Worm (Caenorhabditis elegans) whole organism, late embryonic: ENCODE results near the gene wdr-5.1.

Source experiments
- F13H6.1 ChIP-seq: sonication (generic microtip); optimal IDR thresholded peaks from 2 replicates; lab custom pipeline; 2016; ENCODE audit warnings: missing genetic modification characterization, missing compliant biosample characterization
- K09A11.1 ChIP-seq: sonication (generic microtip); optimal IDR thresholded peaks from 2 replicates; lab custom pipeline; 2017; ENCODE audit warnings: antibody characterized with exemption, mild to moderate bottlenecking, missing genetic modification characterization, missing compliant biosample characterization; ENCODE audit not compliant: insufficient read depth
- Y22D7AL.16 ChIP-seq: sonication (generic microtip); optimal IDR thresholded peaks from 2 replicates; lab custom pipeline; 2016; ENCODE audit warnings: missing genetic modification characterization, missing compliant biosample characterization
- ahr-1 ChIP-seq: sonication (generic microtip); optimal IDR thresholded peaks from 2 replicates; lab custom pipeline; 2016; ENCODE audit warnings: missing genetic modification characterization, missing compliant biosample characterization
- ceh-14 ChIP-seq: sonication (generic microtip); optimal IDR thresholded peaks from 2 replicates; lab custom pipeline; 2016; ENCODE audit warnings: missing genotype, missing genetic modification characterization, missing compliant biosample characterization
- ceh-18 ChIP-seq: sonication (generic microtip); optimal IDR thresholded peaks from 2 replicates; lab custom pipeline; 2016; ENCODE audit warnings: missing genetic modification characterization, missing compliant biosample characterization
- ceh-19 ChIP-seq: fragments of 200-800 bp; sonication (Bioruptor generic); optimal IDR thresholded peaks from 2 replicates; lab custom pipeline; 2018; ENCODE audit warnings: mild to moderate bottlenecking, missing genetic modification characterization, missing compliant biosample characterization
- ceh-2 ChIP-seq: sonication (generic microtip); optimal IDR thresholded peaks from 2 replicates; lab custom pipeline; 2016; ENCODE audit warnings: missing genotype, missing genetic modification characterization, missing compliant biosample characterization
- ceh-22 ChIP-seq: sonication (generic microtip); optimal IDR thresholded peaks from 2 replicates; lab custom pipeline; 2017; ENCODE audit warnings: missing biosample characterization, missing genetic modification characterization
- ceh-31 ChIP-seq: sonication (generic microtip); optimal IDR thresholded peaks from 2 replicates; lab custom pipeline; 2016; ENCODE audit warnings: missing genetic modification characterization, missing compliant biosample characterization
- ceh-34 ChIP-seq: sonication (generic microtip); optimal IDR thresholded peaks from 2 replicates; lab custom pipeline; 2016; ENCODE audit warnings: mild to moderate bottlenecking, missing genetic modification characterization, missing compliant biosample characterization
- ceh-9 ChIP-seq: sonication (generic microtip); optimal IDR thresholded peaks from 2 replicates; lab custom pipeline; 2016; ENCODE audit warnings: mild to moderate bottlenecking, missing genetic modification characterization, inconsistent platforms, missing compliant biosample characterization
- che-1 ChIP-seq: sonication (generic microtip); optimal IDR thresholded peaks from 2 replicates; lab custom pipeline; 2016; ENCODE audit warnings: mild to moderate bottlenecking, missing genetic modification characterization, missing compliant biosample characterization
- dmd-4 ChIP-seq: sonication (generic microtip); optimal IDR thresholded peaks from 2 replicates; lab custom pipeline; 2016; ENCODE audit warnings: borderline replicate concordance, missing genetic modification characterization, missing compliant biosample characterization
- elt-2 ChIP-seq: sonication (generic microtip); optimal IDR thresholded peaks from 2 replicates; lab custom pipeline; 2016; ENCODE audit warnings: missing genetic modification reagents, missing genetic modification characterization, missing compliant biosample characterization
- ets-4 ChIP-seq: sonication (generic microtip); optimal IDR thresholded peaks from 2 replicates; lab custom pipeline; 2016; ENCODE audit warnings: missing genetic modification characterization, missing compliant biosample characterization
- eyg-1 ChIP-seq: sonication (generic microtip); optimal IDR thresholded peaks from 2 replicates; lab custom pipeline; 2016; ENCODE audit warnings: missing genotype, missing genetic modification characterization, missing compliant biosample characterization
- fkh-6 ChIP-seq: sonication (generic microtip); optimal IDR thresholded peaks from 2 replicates; lab custom pipeline; 2016; ENCODE audit warnings: missing genetic modification characterization, missing compliant biosample characterization
- hlh-30 ChIP-seq: sonication (generic microtip); optimal IDR thresholded peaks from 2 replicates; lab custom pipeline; 2017; ENCODE audit warnings: antibody characterized with exemption, missing genetic modification characterization, missing compliant biosample characterization; ENCODE audit not compliant: insufficient read depth
- hlh-8 ChIP-seq: sonication (generic microtip); optimal IDR thresholded peaks from 2 replicates; lab custom pipeline; 2016; ENCODE audit warnings: missing genotype, missing genetic modification characterization, missing compliant biosample characterization
- lin-11 ChIP-seq: fragments of 200-800 bp; sonication (Bioruptor generic); optimal IDR thresholded peaks from 2 replicates; lab custom pipeline; 2018; ENCODE audit warnings: mild to moderate bottlenecking, missing genetic modification characterization, missing compliant biosample characterization
- madf-2 ChIP-seq: sonication (generic microtip); optimal IDR thresholded peaks from 2 replicates; lab custom pipeline; 2017; ENCODE audit warnings: missing genetic modification characterization, missing compliant biosample characterization
- nfya-1 ChIP-seq: sonication (generic microtip); optimal IDR thresholded peaks from 2 replicates; lab custom pipeline; 2017; ENCODE audit warnings: missing genetic modification characterization, mild to moderate bottlenecking, missing compliant biosample characterization, antibody characterized with exemption, moderate library complexity
- nhr-11 ChIP-seq: fragments of 150-350 bp; optimal IDR thresholded peaks from 2 replicates; lab custom pipeline; 2014; ENCODE audit warnings: missing biosample characterization, missing genetic modification characterization
- npax-4 ChIP-seq: sonication (generic microtip); optimal IDR thresholded peaks from 2 replicates; lab custom pipeline; 2016; ENCODE audit warnings: missing genetic modification characterization, missing compliant biosample characterization
- odd-2 ChIP-seq: sonication (generic microtip); optimal IDR thresholded peaks from 2 replicates; lab custom pipeline; 2017; ENCODE audit warnings: antibody characterized with exemption, mild to moderate bottlenecking, missing genetic modification characterization, missing compliant biosample characterization
- pax-1 ChIP-seq: fragments of 150-350 bp; optimal IDR thresholded peaks from 2 replicates; lab custom pipeline; 2014; ENCODE audit warnings: missing biosample characterization, missing genetic modification characterization
- pha-2 ChIP-seq: sonication (generic microtip); optimal IDR thresholded peaks from 2 replicates; lab custom pipeline; 2017; ENCODE audit warnings: mild to moderate bottlenecking, missing genetic modification characterization, missing compliant biosample characterization
- pros-1 ChIP-seq: fragments of 150-350 bp; optimal IDR thresholded peaks from 2 replicates; lab custom pipeline; 2014; ENCODE audit warnings: missing biosample characterization, missing genetic modification reagents, missing genetic modification characterization
- sdc-2 ChIP-seq: sonication (generic microtip); optimal IDR thresholded peaks from 2 replicates; lab custom pipeline; 2016; ENCODE audit warnings: missing genotype, missing genetic modification characterization, missing compliant biosample characterization
- sox-4 ChIP-seq: sonication (generic microtip); optimal IDR thresholded peaks from 2 replicates; lab custom pipeline; 2017; ENCODE audit warnings: mild to moderate bottlenecking, missing genetic modification characterization, inconsistent platforms, missing compliant biosample characterization
- tbx-7 ChIP-seq: sonication (generic microtip); optimal IDR thresholded peaks from 2 replicates; lab custom pipeline; 2016; ENCODE audit warnings: missing genotype, missing genetic modification characterization, missing compliant biosample characterization
- ttx-3 ChIP-seq: sonication (generic microtip); optimal IDR thresholded peaks from 2 replicates; lab custom pipeline; 2016; ENCODE audit warnings: missing genetic modification reagents, missing genetic modification characterization, missing compliant biosample characterization
- unc-42 ChIP-seq: sonication (generic microtip); optimal IDR thresholded peaks from 2 replicates; lab custom pipeline; 2016; ENCODE audit warnings: missing genotype, missing genetic modification characterization, missing compliant biosample characterization

wdr-5.1 gene

ce11 chrIII:3729520-3729919 is 24.4 kb downstream of the wdr-5.1 start, which contains the start of gene F34D10.9:
TSS of gene F34D10.9 (minus strand) at chrIII:3729620.
- no peak for TF ChIP-seq hlh-30 (tag; lab: Kevin White, UChicago)
- TF ChIP-seq dmd-4 (tag; lab: Kevin White, UChicago), result no peak
- TF ChIP-seq odd-2 (tag; lab: Kevin White, UChicago), result no peak
- TF ChIP-seq F13H6.1 (tag; lab: Kevin White, UChicago), result no peak
- TF ChIP-seq fkh-6 (tag; lab: Kevin White, UChicago), result no peak
- no peak for TF ChIP-seq Y22D7AL.16 (tag; lab: Kevin White, UChicago)
- no peak for TF ChIP-seq sdc-2 (tag; lab: Kevin White, UChicago)
- no peak for TF ChIP-seq ahr-1
- no peak for TF ChIP-seq ceh-9 (tag; lab: Kevin White, UChicago)
- TF ChIP-seq pha-2 (tag; lab: Kevin White, UChicago), result no peak
- TF ChIP-seq sox-4 (tag; lab: Kevin White, UChicago), result no peak
- TF ChIP-seq che-1, result no peak
- no peak for TF ChIP-seq ttx-3 (tag; lab: Kevin White, UChicago)
- no peak for TF ChIP-seq elt-2 (tag; lab: Kevin White, UChicago)
- no peak for TF ChIP-seq hlh-8 (tag; lab: Kevin White, UChicago)
- TF ChIP-seq ceh-14 (tag; lab: Kevin White, UChicago), result no peak
- TF ChIP-seq ceh-34 (tag; lab: Kevin White, UChicago), result no peak
- TF ChIP-seq ceh-18, result no peak

ce11 chrIII:3730475-3730874 is 25.4 kb downstream of the wdr-5.1 start, which contains the start of gene F34D10.8:
TSS of gene F34D10.8 (plus strand) at chrIII:3730775.
- TF ChIP-seq npax-4 (tag; lab: Kevin White, UChicago) (no peak), ceh-31 (tag; lab: Kevin White, UChicago) (no peak), madf-2 (tag; lab: Kevin White, UChicago) (no peak), ets-4 (tag; lab: Kevin White, UChicago) (no peak), lin-11 (no peak), Y22D7AL.16 (tag; lab: Kevin White, UChicago) (no peak), pros-1 (no peak), fkh-6 (tag; lab: Kevin White, UChicago) (no peak), hlh-8 (tag; lab: Kevin White, UChicago) (no peak), ceh-2 (tag; lab: Kevin White, UChicago) (no peak), unc-42 (no peak), odd-2 (tag; lab: Kevin White, UChicago) (no peak), K09A11.1 (no peak), nfya-1 (no peak)

ce11 chrIII:3734007-3734406 is 28.9 kb downstream of the wdr-5.1 start, which contains the start of gene F34D10.3:
TSS of gene F34D10.3 (plus strand) at chrIII:3734255.
- peak; percentile 1 for TF ChIP-seq unc-42
- no peak for TF ChIP-seq ceh-22 (tag; lab: Kevin White, UChicago)
- no peak for TF ChIP-seq nhr-11
- TF ChIP-seq dmd-4 (tag; lab: Kevin White, UChicago), result no peak
- TF ChIP-seq elt-2 (tag; lab: Kevin White, UChicago), result no peak
- TF ChIP-seq npax-4 (tag; lab: Kevin White, UChicago), result no peak
- no peak for TF ChIP-seq ceh-14 (tag; lab: Kevin White, UChicago)
- TF ChIP-seq, all 69 proteins: peak for 1

ce11 chrIII:3734990-3735389 is 29.9 kb downstream of the wdr-5.1 start, which contains the start of gene evl-18:
TSS of gene evl-18 (minus strand) at chrIII:3735039.
- TF ChIP-seq eyg-1 (tag; lab: Kevin White, UChicago) (no peak), ets-4 (tag; lab: Kevin White, UChicago) (no peak), ceh-18 (no peak), fkh-6 (tag; lab: Kevin White, UChicago) (no peak), pax-1 (tag; lab: Kevin White, UChicago) (no peak), Y22D7AL.16 (tag; lab: Kevin White, UChicago) (no peak), tbx-7 (tag; lab: Kevin White, UChicago) (no peak), ceh-19 (GFP tag; lab: Kevin White, UChicago) (no peak)
